Fruit fly (Drosophila melanogaster): ENCODE measurements around the gene Or33a.

The Or33a gene

DNA sequence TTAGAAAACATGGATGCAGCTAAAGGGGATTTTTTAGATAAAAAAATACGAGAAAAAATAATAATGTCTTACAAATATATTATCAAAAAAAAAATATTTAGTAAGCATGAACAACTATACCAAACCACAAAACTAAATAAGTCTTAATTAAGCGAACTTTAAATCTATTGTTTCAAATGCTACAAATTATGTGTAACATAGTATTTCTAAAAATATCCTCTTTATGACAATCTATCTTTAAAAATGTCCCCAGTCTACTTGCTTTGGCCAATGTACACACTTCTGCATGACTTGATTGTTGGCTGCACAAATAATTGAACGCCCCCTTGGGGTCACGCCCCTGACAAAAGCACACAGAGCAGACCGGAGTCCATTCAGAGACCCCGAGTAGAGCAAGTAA lies 2.7 kb upstream of the Or33a start (continued):
- TF ChIP-seq CG32532 (GFP tag; IDR thresholded peaks at IDR 0.05) (no peak), Meics (GFP tag; optimal IDR thresholded peaks at IDR 0.05) (peak; percentile 37), Xbp1 (GFP tag; optimal IDR thresholded peaks at IDR 0.05) (peak; percentile 9)

DNA sequence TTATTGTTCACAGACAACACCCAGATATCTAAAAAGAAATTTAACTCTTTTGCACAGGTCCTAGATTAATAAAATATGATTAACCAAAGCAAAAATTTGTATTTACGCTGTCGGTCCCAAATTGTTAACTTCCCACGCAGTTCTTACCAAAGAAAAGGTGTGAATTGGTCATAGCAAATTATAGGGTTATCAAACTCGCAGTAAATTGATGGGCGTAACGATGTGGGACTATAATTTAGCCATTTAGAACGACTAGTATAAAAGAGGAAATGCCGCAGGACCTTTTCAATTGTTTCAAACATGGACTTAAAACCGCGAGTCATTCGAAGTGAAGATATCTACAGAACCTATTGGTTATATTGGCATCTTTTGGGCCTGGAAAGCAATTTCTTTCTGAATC lies 1.6 kb downstream of the Or33a start, which contains the start of gene Or33b:
TSS of gene Or33b (plus strand) at position 301 of the 400 bp plus-strand sequence.
- TF ChIP-seq shn (GFP tag; optimal IDR thresholded peaks at IDR 0.05) (no peak), CG8290 (GFP tag; optimal IDR thresholded peaks at IDR 0.05) (no peak), CG8290 (tag; optimal IDR thresholded peaks at IDR 0.05) (no peak), abd-A (tag; optimal IDR thresholded peaks at IDR 0.05) (no peak), ranshi (GFP tag; IDR thresholded peaks at IDR 0.05) (no peak), cato (GFP tag; optimal IDR thresholded peaks at IDR 0.05; ENCODE audit: borderline replicate concordance) (no peak), emc (GFP tag; optimal IDR thresholded peaks at IDR 0.05) (no peak), Gsc (GFP tag; IDR thresholded peaks at IDR 0.05) (no peak), CG10543 (GFP tag; optimal IDR thresholded peaks at IDR 0.05) (no peak), CHES-1-like (GFP tag; optimal IDR thresholded peaks at IDR 0.05) (no peak)

DNA sequence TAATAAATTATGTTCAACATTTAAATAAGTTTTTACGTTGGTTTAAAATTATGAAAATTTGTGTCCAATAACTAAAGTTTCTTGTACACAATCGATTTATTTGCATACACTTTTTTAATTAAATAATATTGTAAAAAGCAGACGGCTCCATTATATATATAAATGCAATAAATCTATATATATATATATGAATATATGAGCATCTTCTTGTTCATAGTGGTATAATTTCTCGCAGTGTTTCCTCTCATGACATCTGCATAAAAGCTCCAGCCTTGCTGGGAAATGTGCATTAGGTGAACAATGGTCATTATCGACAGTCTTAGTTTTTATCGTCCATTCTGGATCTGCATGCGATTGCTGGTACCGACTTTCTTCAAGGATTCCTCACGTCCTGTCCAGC lies 3.4 kb downstream of the Or33a start, which contains the start of gene Or33c:
TSS of gene Or33c (plus strand) at position 301 of the 400 bp plus-strand sequence.
- TF ChIP-seq Dref (GFP tag; IDR thresholded peaks at IDR 0.05) (no peak), CG8290 (GFP tag; optimal IDR thresholded peaks at IDR 0.05) (no peak), CG8290 (tag; optimal IDR thresholded peaks at IDR 0.05) (no peak), hbn (GFP tag; IDR thresholded peaks at IDR 0.05; ENCODE audit: partially characterized antibody) (no peak), CG31224 (GFP tag; IDR thresholded peaks at IDR 0.05) (no peak), unpg (GFP tag; optimal IDR thresholded peaks at IDR 0.05) (no peak), CG4360 (GFP tag; IDR thresholded peaks at IDR 0.05) (no peak), CG2116 (GFP tag; optimal IDR thresholded peaks at IDR 0.05) (no peak), CG8089 (GFP tag; optimal IDR thresholded peaks at IDR 0.05) (no peak), CG4854 (GFP tag; optimal IDR thresholded peaks at IDR 0.05) (no peak), NfI (GFP tag; optimal IDR thresholded peaks at IDR 0.05) (no peak), Sox102F (GFP tag; optimal IDR thresholded peaks at IDR 0.05) (no peak), Camta (GFP tag; optimal IDR thresholded peaks at IDR 0.05) (no peak)

DNA sequence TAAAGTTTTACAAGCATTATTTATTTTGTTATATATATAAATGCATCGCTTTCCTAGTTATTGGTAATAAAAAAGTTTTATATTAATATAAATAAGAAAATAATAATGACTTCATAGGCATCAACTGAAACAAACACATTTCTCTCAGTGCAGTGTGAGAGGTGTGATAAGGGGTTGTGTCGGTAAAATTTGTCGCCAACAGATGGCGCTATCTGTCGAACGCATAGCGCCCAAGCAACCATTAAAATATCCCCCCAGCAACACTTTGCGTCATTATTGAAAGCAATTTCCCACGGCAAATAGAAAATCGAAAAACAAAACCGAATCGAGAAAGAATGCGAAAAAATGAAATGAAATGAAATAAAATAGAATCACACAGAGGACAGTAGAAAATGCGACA lies 6.3 kb downstream of the Or33a start:
- TF ChIP-seq CG6791 (GFP tag; IDR thresholded peaks at IDR 0.05; ENCODE audit: partially characterized antibody): no peak
- TF ChIP-seq BtbVII (GFP tag; optimal IDR thresholded peaks at IDR 0.05): no peak
- no peak for TF ChIP-seq CG1024 (GFP tag; IDR thresholded peaks at IDR 0.05)
- no peak for TF ChIP-seq eyg (GFP tag; optimal IDR thresholded peaks at IDR 0.05)
- no peak for TF ChIP-seq NK7.1 (GFP tag; optimal IDR thresholded peaks at IDR 0.05)
- TF ChIP-seq chif (GFP tag; optimal IDR thresholded peaks at IDR 0.05): no peak
- no peak for TF ChIP-seq unpg (GFP tag; optimal IDR thresholded peaks at IDR 0.05)
- TF ChIP-seq CG31388 (GFP tag; optimal IDR thresholded peaks at IDR 0.05): no peak
- TF ChIP-seq ranshi (GFP tag; IDR thresholded peaks at IDR 0.05): no peak
- peak; percentile 26 for TF ChIP-seq Sox102F (GFP tag; optimal IDR thresholded peaks at IDR 0.05)
- 0 out of 2 replicates have a peak, but pooled peaks have one; percentile 6 for TF ChIP-seq esg (GFP tag; conservative IDR thresholded peaks at IDR 0.05)
- TF ChIP-seq CG11504 (tag; optimal IDR thresholded peaks at IDR 0.05): peak; percentile 31
- TF ChIP-seq Mad (GFP tag; optimal IDR thresholded peaks at IDR 0.05): no peak
- TF ChIP-seq kni (GFP tag; optimal IDR thresholded peaks at IDR 0.05): no peak
- no peak for TF ChIP-seq grn (GFP tag; optimal IDR thresholded peaks at IDR 0.05)
- no peak for TF ChIP-seq Meics (GFP tag; optimal IDR thresholded peaks at IDR 0.05)
- TF ChIP-seq Hr39 (optimal IDR thresholded peaks at IDR 0.05): no peak
- TF ChIP-seq lmd (GFP tag; IDR thresholded peaks at IDR 0.05): peak; percentile 11; the same call in 1 of the 2 replicates
- no peak for TF ChIP-seq CG17802 (tag; optimal IDR thresholded peaks at IDR 0.05)
- TF ChIP-seq CTCF (GFP tag; optimal IDR thresholded peaks at IDR 0.05): peak; percentile 85
- TF ChIP-seq CG4282 (GFP tag; optimal IDR thresholded peaks at IDR 0.05): no peak
- no peak for TF ChIP-seq CG10366 (GFP tag; IDR thresholded peaks at IDR 0.05)
- TF ChIP-seq gem (tag; optimal IDR thresholded peaks at IDR 0.05): peak; percentile 52
- TF ChIP-seq cwo (GFP tag; optimal IDR thresholded peaks at IDR 0.05): no peak
- no peak for TF ChIP-seq CG11560 (tag; IDR thresholded peaks at IDR 0.05)
- no peak for TF ChIP-seq CG10654 (GFP tag; optimal IDR thresholded peaks at IDR 0.05)
- peak; percentile 64 for TF ChIP-seq CG5180 (GFP tag; optimal IDR thresholded peaks at IDR 0.05)
- no peak for TF ChIP-seq CG13894 (tag; optimal IDR thresholded peaks at IDR 0.05)

All from whole organism, embryonic.